Worm (Caenorhabditis elegans) whole organism, dauer: ENCODE measurements around the gene ref-1.

Experiments
- unc-62 ChIP-seq: sonication (generic microtip); optimal IDR thresholded peaks from 2 replicates; lab custom pipeline; 2017; ENCODE audit warnings: missing biosample characterization, missing genetic modification reagents, missing genetic modification characterization

ref-1 gene

ce11 chrII:10248355-10249041, 30.2 kb downstream of the ref-1 start, which contains the start of gene atad-3:
TSS of gene atad-3 (plus strand) at chrII:10248991.
- TF ChIP-seq unc-62 (GFP tag; lab: Kevin White, UChicago), result no peak

ce11 chrII:10250966-10251365, 32.7 kb downstream of the ref-1 start, which contains the start of gene F54B3.1:
TSS of gene F54B3.1 (plus strand) at chrII:10251266.
- no peak for TF ChIP-seq unc-62 (GFP tag; lab: Kevin White, UChicago)

DNA sequence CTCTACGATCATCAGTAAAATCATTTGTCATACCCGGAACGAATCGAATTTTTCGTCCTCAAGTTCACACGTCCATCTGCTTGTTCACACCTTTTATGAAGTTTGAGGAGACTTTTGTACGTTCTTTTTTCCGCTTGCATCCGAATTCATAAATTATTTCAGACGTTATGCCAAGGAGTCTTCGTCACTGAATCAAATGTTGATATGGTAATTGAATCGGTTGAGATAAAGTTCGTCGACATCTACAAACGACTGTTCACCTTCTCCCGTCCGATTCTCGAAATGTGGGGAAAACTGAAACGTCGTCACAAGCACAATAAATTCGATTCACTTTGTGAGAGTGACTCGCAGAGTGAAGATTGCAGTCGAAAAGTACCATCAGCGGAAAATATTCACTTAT, 33.8 kb downstream of the ref-1 start:
- no peak for TF ChIP-seq unc-62 (GFP tag; lab: Kevin White, UChicago)

ce11 chrII:10261261-10261660, 43.0 kb downstream of the ref-1 start:
- TF ChIP-seq unc-62 (GFP tag; lab: Kevin White, UChicago), result no peak
